Worm (Caenorhabditis elegans): ENCODE measurements around the gene pqm-1.

The pqm-1 gene

DNA sequence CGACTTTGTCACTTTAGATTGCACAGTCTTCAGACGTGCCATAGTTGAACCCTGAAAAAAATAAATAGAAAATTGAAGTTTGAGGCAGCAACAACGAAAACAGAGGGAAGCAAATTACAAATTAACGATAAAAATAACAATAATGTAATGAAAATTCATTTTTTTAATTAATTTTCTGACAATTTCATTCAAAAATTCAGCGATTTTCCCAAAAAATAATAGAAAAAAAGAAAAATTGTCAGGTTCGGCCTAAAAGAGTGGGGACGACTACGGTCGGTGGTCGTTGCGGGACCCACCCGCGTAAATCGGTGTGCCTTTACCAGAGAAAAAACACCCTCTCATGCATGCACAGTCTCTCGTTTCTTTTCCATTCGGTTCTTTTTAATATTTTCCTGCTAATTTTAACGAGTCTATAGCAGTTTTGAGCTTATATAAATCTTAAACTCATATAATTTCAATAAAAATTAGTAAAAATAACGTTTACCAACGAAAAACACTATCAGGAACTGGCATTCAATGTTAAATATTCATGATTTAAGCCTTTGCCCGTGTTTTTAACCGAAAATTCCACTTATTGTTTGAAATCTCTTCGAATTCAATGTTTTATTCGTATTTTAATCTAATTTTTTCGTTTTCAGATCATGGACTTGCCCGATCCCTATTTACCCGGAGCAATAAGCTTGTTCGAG, 25.9 kb downstream of the pqm-1 start, which contains the start of the genes rps-9 and lsm-1 (continued):
- no peak for TF ChIP-seq hsf-1 (GFP tag; IDR thresholded peaks at IDR 0.05)
- TF ChIP-seq snpc-3.4 (tag; optimal IDR thresholded peaks at IDR 0.05) = no peak
- no peak for TF ChIP-seq ama-1 (optimal IDR thresholded peaks at IDR 0.05)
- no peak for TF ChIP-seq ama-1 (GFP tag; optimal IDR thresholded peaks at IDR 0.05)
- no peak for TF ChIP-seq attf-3 (GFP tag; conservative IDR thresholded peaks at IDR 0.05)
- TF ChIP-seq T07F8.4 (tag; optimal IDR thresholded peaks at IDR 0.05) = no peak
- TF ChIP-seq unc-62 (GFP tag; optimal IDR thresholded peaks at IDR 0.05) = no peak
- no peak for TF ChIP-seq nhr-179 (tag; optimal IDR thresholded peaks at IDR 0.05)
- 0 out of 2 replicates have a peak, but pooled peaks have one; percentile 19 for TF ChIP-seq madf-8 (GFP tag; conservative IDR thresholded peaks at IDR 0.05)
- peak in 1 of 3 experiments; percentile 31 for TF ChIP-seq lin-35 (GFP tag; optimal IDR thresholded peaks at IDR 0.05)
- peak; percentile 36 for TF ChIP-seq tbp1 (GFP tag; optimal IDR thresholded peaks at IDR 0.05)
- TF ChIP-seq K12H6.12 (tag; optimal IDR thresholded peaks at IDR 0.05) = no peak
- TF ChIP-seq dox-1 (GFP tag; IDR thresholded peaks at IDR 0.05) = peak; percentile 57; the same call in 1 of the 2 replicates
- no peak for TF ChIP-seq F57C9.4 (tag; optimal IDR thresholded peaks at IDR 0.05)
- TF ChIP-seq ztf-28 (GFP tag; IDR thresholded peaks at IDR 0.05) = no peak
- TF ChIP-seq nhr-90 (tag; optimal IDR thresholded peaks at IDR 0.05) = no peak
- TF ChIP-seq cebp-1 (GFP tag; IDR thresholded peaks at IDR 0.05) = no peak
- TF ChIP-seq cebp-1 (tag; optimal IDR thresholded peaks at IDR 0.05) = peak; percentile 11
- TF ChIP-seq sptf-2 (GFP tag; optimal IDR thresholded peaks at IDR 0.05) = no peak
- TF ChIP-seq ztf-3 (GFP tag; optimal IDR thresholded peaks at IDR 0.05) = no peak
- no peak for TF ChIP-seq K11D2.4 (GFP tag; IDR thresholded peaks at IDR 0.05)
- TF ChIP-seq ztf-25 (GFP tag; IDR thresholded peaks at IDR 0.05) = no peak
- no peak for TF ChIP-seq hmg-20 (GFP tag; IDR thresholded peaks at IDR 0.05)
- no peak for TF ChIP-seq mel-28 (tag; optimal IDR thresholded peaks at IDR 0.05; ENCODE audit: borderline replicate concordance)
- no peak for TF ChIP-seq F52B5.7 (tag; optimal IDR thresholded peaks at IDR 0.05)
- TF ChIP-seq rpc-1 (optimal IDR thresholded peaks at IDR 0.05) = no peak
- no peak for TF ChIP-seq rpc-1 (tag; optimal IDR thresholded peaks at IDR 0.05)
- TF ChIP-seq F33H1.4 (GFP tag; IDR thresholded peaks at IDR 0.05) = peak; percentile 94
- TF ChIP-seq B0336.3 (GFP tag; IDR thresholded peaks at IDR 0.05) = no peak
- no peak for TF ChIP-seq snpc-4 (GFP tag; optimal IDR thresholded peaks at IDR 0.05)
- TF ChIP-seq snpc-4 (tag; optimal IDR thresholded peaks at IDR 0.05) = peak in 2 of 4 experiments; percentile 39 to 46
- TF ChIP-seq lin-54 (GFP tag; optimal IDR thresholded peaks at IDR 0.05) = peak; percentile 40
- no peak for TF ChIP-seq him-1 (tag; optimal IDR thresholded peaks at IDR 0.05)
- TF ChIP-seq D2030.7 (GFP tag; IDR thresholded peaks at IDR 0.05) = peak; percentile 63
- no peak for TF ChIP-seq repo-1 (tag; optimal IDR thresholded peaks at IDR 0.05)
- TF ChIP-seq F57A8.1 (GFP tag; optimal IDR thresholded peaks at IDR 0.05) = no peak
- TF ChIP-seq hlh-26 (GFP tag; conservative IDR thresholded peaks at IDR 0.05) = no peak
- TF ChIP-seq T26A5.8 (tag; optimal IDR thresholded peaks at IDR 0.05) = no peak
- TF ChIP-seq F49E8.2 (tag; optimal IDR thresholded peaks at IDR 0.05; ENCODE audit: insufficient read depth) = peak; percentile 33
- TF ChIP-seq snpc-1.1 (tag; optimal IDR thresholded peaks at IDR 0.05; ENCODE audit: insufficient read depth) = peak; percentile 8
